Fruit fly (Drosophila melanogaster) whole organism: Measurements from ENCODE around the gene msk.

ENCODE experiments used
- CG8478 ChIP-seq: fragments of >200 bp; optimal IDR thresholded peaks from 2 replicates; lab custom pipeline; 2018; ENCODE audit warnings: inconsistent platforms
- Dll ChIP-seq: fragments of >200 bp; optimal IDR thresholded peaks from 2 replicates; lab custom pipeline; 2017
- EcR ChIP-seq, 2 experiments: fragments of >200 bp; optimal IDR thresholded peaks; 2 replicates each; lab custom pipeline; 2017; ENCODE audit warnings: missing biosample characterization in 2 of 2, missing genetic modification characterization in 2 of 2, missing genetic modification reagents in 2 of 2
- pan ChIP-seq: fragments of >200 bp; optimal IDR thresholded peaks from 2 replicates; lab custom pipeline; 2017
- psq ChIP-seq: fragments of >200 bp; optimal IDR thresholded peaks from 2 replicates; lab custom pipeline; 2017
- usp ChIP-seq: fragments of >200 bp; optimal IDR thresholded peaks from 2 replicates; lab custom pipeline; 2017; ENCODE audit warnings: missing biosample characterization, missing genetic modification characterization, mixed read lengths

msk gene

DNA sequence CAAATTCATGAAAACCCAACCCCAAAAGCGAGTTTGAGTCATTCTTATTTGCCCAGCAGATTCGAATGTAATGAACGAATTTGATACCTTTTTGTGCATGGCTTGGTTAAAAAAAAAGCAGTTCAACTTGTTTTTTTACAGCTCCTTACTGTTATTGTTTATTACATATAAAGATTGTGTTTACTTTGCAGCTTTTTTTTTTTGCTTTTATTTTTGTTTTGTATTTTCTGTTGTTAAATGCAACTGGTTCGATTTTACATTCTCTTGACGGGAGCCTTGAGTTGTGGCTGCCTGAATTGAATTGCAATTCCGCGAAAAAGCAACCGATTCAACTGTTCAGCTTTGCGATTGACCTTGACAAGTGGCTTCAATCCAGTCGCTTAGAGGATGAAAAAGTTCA lies 38.6 kb downstream of the msk start:
- TF ChIP-seq psq (no peak), pan (lab: Kevin White, UChicago) (no peak), EcR (GFP tag; optimal IDR thresholded peaks at IDR 0.05; lab: Kevin White, UChicago) (no peak), CG8478 (no peak), usp (no peak), Dll (lab: Kevin White, UChicago) (no peak)

DNA sequence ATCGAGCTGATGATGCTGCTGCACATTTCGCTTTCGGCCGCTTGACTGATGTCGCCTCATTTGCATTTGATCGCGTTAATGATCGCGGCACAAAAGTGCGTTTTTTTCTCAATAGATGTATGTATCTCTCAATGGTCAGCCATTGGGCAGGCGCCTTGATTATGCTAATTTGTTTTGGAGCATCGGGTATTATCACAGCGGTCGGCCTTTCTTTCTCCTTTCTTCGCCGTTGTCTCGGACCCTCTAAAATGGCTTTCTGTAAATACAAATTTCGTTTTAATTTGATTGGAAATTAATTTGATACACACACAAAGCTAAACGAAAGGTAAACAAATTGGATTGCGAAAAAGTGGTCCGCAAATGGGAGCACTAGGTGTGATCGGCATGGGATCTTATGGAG lies 39.3 kb downstream of the msk start:
- TF ChIP-seq Dll (lab: Kevin White, UChicago) (no peak), EcR (GFP tag; optimal IDR thresholded peaks at IDR 0.05; lab: Kevin White, UChicago) (no peak), usp (no peak)

DNA sequence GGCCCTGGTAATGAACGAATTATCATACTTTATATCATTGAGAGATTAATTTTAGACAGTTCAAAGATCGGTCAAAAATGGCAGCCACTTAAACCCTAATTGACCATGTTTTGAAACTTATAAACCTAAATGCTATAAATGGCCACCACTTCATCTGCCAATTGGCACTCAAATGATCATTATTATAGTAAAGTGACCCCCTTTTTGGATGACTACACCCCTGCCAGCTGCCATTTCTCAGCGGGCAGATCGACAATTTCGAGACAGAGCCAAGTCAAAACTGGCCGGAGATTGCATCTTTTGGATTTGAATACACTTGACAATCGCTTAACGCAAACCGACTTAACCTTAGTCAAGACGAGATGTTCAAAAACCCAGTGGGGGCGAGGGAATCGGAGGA lies 40.2 kb downstream of the msk start:
- TF ChIP-seq Dll (lab: Kevin White, UChicago) (no peak), psq (no peak), usp (no peak), EcR (GFP tag; optimal IDR thresholded peaks at IDR 0.05; lab: Kevin White, UChicago) (no peak)

DNA sequence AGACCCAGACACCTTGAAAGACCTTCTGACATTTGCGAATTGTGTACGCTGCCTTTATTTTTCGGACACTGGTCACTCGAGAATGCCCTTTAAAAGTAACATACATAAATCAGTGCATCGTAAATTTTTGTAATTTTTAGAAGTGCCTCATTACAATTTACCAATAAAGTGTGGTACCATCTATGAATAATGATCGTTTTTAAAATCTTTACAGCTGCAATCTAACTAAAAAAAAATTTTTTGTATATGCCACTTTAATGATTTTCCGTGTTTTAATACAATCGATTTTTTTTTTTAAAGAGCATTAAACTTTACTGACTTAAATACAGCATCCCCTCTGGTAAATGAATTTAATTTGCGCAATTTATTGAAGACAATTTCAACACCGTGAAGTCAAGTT lies 41.1 kb downstream of the msk start:
- TF ChIP-seq Dll (lab: Kevin White, UChicago) (no peak), CG8478 (no peak), psq (no peak), pan (lab: Kevin White, UChicago) (no peak), usp (no peak), EcR (GFP tag; optimal IDR thresholded peaks at IDR 0.05; lab: Kevin White, UChicago) (no peak)

DNA sequence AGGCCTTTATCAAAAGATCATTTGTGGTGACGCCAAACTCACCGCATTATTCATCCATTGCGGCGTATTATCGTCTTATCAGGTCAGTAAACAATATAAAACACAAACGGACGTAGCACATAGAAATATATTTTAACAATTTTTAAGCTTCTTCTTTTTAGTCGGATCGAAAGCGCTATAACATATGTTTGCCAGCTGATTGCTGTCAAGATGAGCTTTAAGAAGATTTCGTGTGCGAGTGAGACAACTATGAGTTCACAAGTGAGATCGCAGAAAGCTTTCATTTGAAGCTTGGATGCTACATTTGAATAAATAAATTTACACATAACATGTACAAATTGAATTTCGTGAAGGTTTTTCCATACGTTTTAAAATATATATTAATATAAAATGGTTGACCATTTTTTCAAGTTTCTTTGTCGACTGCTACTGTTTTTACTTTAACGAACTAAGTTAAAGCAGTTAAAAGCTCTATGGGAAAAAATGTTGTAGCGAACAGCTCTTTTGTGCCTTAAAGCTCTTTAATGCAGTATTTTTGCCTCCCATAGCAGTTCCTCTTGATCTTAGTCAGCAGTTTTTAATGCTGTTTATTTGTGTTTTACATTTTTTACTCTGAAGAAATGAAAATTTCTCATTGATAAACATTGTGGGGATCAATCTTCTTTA lies 42.9 kb downstream of the msk start, which contains the start of gene CG42445:
CG42445 (minus strand) TSS at position 186 of the 666 bp plus-strand sequence.
- TF ChIP-seq CG8478 (no peak), psq (no peak), EcR (GFP tag; optimal IDR thresholded peaks at IDR 0.05; lab: Kevin White, UChicago) (no peak)

DNA sequence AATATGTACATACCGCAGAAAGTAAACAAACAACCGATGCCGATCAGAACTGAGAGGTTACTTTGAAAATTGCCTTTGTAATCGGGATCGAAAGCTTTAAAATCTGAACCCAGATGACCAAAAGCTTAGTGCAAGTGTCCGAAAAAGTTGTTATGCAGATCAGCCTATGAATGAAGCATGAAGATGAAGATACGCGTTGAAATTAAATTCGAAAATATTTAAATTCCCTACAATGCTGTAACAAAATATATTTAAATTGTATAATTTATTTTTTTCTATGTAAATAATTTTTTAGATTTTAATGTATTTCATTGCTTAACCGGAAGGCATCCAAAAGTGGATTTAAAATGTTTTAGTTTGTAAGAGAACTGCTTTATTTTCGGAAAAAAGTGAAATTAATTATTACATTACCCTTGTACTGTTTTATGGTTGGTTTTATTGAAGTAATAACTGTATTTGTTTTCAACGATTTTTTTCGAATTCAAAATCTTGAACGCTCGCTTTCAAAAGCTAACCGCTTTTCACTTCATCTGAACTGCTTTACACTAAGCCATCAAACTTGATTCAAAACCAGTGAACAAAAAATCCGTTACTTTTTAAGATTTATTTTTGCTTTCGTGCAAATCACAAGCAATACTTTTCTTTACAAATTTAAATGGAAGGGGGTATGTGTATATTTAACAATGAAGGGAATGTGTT lies 43.9 kb downstream of the msk start, which contains the start of gene CG43886:
CG43886 (minus strand) TSS at position 51 of the 699 bp plus-strand sequence.
- TF ChIP-seq pan (lab: Kevin White, UChicago) (no peak), CG8478 (no peak), Dll (lab: Kevin White, UChicago) (no peak), psq (no peak), EcR (GFP tag; optimal IDR thresholded peaks at IDR 0.05; lab: Kevin White, UChicago) (no peak), usp (no peak)

DNA sequence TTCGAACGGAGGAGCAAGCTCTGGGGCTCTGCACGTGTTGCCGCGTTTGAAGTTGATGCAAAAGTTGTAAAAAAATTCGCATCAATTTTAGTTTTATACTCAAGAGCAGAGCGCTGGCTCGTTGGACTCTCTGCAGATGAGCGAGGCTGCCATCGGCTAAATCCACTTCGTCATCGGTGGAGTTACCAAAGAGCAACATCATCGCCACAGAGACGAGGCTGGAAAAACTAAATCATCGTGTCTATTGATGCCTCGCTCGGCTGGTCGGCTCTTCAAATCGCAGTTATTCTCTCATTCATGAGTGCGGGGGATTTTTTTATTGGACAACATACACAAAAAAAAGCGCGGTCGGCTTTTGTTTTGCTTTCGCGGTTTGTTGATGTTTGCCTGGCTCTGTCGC lies 49.5 kb downstream of the msk start, which contains the start of gene CG13675:
CG13675 (minus strand) TSS at position 83 of the 400 bp plus-strand sequence.
- TF ChIP-seq usp: no peak
- TF ChIP-seq pan (lab: Kevin White, UChicago): no peak
- no peak for TF ChIP-seq psq
- no peak for TF ChIP-seq EcR (GFP tag; optimal IDR thresholded peaks at IDR 0.05; lab: Kevin White, UChicago)
- no peak for TF ChIP-seq Dll (lab: Kevin White, UChicago)
- TF ChIP-seq CG8478: no peak
